Worm (Caenorhabditis elegans): ENCODE measurements around the gene K04G7.1.

K04G7.1 gene

DNA sequence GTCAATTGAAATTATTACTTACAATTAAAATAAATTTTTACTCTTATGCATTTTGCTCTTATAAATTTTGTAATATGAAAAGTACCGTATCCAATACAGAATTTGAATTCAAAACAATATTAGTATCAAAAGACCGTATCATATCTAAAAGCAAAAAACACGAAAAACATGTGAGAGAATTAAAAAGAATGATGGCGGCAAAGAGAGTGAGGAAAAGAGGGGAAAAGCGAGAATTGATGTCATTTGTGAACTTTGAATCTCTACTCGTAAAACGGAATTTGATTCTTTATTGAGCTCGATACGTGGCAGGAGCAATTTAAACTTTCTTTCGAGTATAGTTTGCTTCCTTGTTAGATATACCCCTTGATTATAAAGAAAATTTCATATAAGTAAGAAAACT is 8.0 kb upstream of the K04G7.1 start:
- TF ChIP-seq crh-2 (tag; optimal IDR thresholded peaks at IDR 0.05), result peak; percentile 50
- TF ChIP-seq skn-1 (tag; optimal IDR thresholded peaks at IDR 0.05), result peak; percentile 13
- no peak for TF ChIP-seq sma-3 (GFP tag; optimal IDR thresholded peaks at IDR 0.05)
- TF ChIP-seq sma-9 (GFP tag; optimal IDR thresholded peaks at IDR 0.05), result peak; percentile 40
- TF ChIP-seq sma-9 (tag; optimal IDR thresholded peaks at IDR 0.05), result no peak
- TF ChIP-seq unc-55 (GFP tag; optimal IDR thresholded peaks at IDR 0.05), result peak; percentile 28

- peak; percentile 35 for TF ChIP-seq lin-39 (tag; optimal IDR thresholded peaks at IDR 0.05)
- TF ChIP-seq nhr-6 (tag; optimal IDR thresholded peaks at IDR 0.05), result peak; percentile 96
- peak; percentile 64 for TF ChIP-seq ZK546.5 (tag; optimal IDR thresholded peaks at IDR 0.05)
- no peak for TF ChIP-seq skn-1 (tag; optimal IDR thresholded peaks at IDR 0.05)
- no peak for TF ChIP-seq dmd-4 (tag; optimal IDR thresholded peaks at IDR 0.05)
- no peak for TF ChIP-seq peb-1 (tag; optimal IDR thresholded peaks at IDR 0.05)
- peak; percentile 88 for TF ChIP-seq sma-3 (GFP tag; optimal IDR thresholded peaks at IDR 0.05)
- peak; percentile 97 for TF ChIP-seq C34F6.9 (tag; optimal IDR thresholded peaks at IDR 0.05)
- TF ChIP-seq lin-11 (tag; optimal IDR thresholded peaks at IDR 0.05), result peak; percentile 86
- no peak for TF ChIP-seq unc-39 (tag; optimal IDR thresholded peaks at IDR 0.05)
- peak; percentile 94 for TF ChIP-seq nhr-129 (tag; optimal IDR thresholded peaks at IDR 0.05)
- peak; percentile 93 for TF ChIP-seq zag-1 (tag; optimal IDR thresholded peaks at IDR 0.05)
- TF ChIP-seq ama-1 (optimal IDR thresholded peaks at IDR 0.05), result peak; percentile 79
- no peak for TF ChIP-seq aly-2 (tag; optimal IDR thresholded peaks at IDR 0.05)
- TF ChIP-seq alr-1 (tag; optimal IDR thresholded peaks at IDR 0.05), result no peak
- no peak for TF ChIP-seq nhr-23 (tag; optimal IDR thresholded peaks at IDR 0.05)
- peak; percentile 92 for TF ChIP-seq ztf-4 (tag; optimal IDR thresholded peaks at IDR 0.05)
- peak; percentile 52 for TF ChIP-seq unc-62 (GFP tag; optimal IDR thresholded peaks at IDR 0.05)
- TF ChIP-seq sma-9 (GFP tag; optimal IDR thresholded peaks at IDR 0.05), result peak; percentile 98
- peak; percentile 38 for TF ChIP-seq sma-9 (tag; optimal IDR thresholded peaks at IDR 0.05)
- peak; percentile 100 for TF ChIP-seq egl-27 (tag; optimal IDR thresholded peaks at IDR 0.05)
- peak; percentile 95 for TF ChIP-seq crh-2 (tag; optimal IDR thresholded peaks at IDR 0.05)
- TF ChIP-seq mbf-1 (tag; optimal IDR thresholded peaks at IDR 0.05), result no peak
- TF ChIP-seq snpc-4 (tag; optimal IDR thresholded peaks at IDR 0.05), result peak; percentile 76
- no peak for TF ChIP-seq nhr-12 (tag; optimal IDR thresholded peaks at IDR 0.05)
- no peak for TF ChIP-seq elt-1 (tag; optimal IDR thresholded peaks at IDR 0.05)
- peak; percentile 89 for TF ChIP-seq unc-55 (GFP tag; optimal IDR thresholded peaks at IDR 0.05)
- peak; percentile 77 for TF ChIP-seq gmeb-1 (tag; optimal IDR thresholded peaks at IDR 0.05)
- TF ChIP-seq nhr-21 (tag; optimal IDR thresholded peaks at IDR 0.05), result peak; percentile 93
- TF ChIP-seq blmp-1 (tag; optimal IDR thresholded peaks at IDR 0.05; ENCODE audit: insufficient read depth), result peak; percentile 49
- peak; percentile 75 for TF ChIP-seq nhr-10 (tag; optimal IDR thresholded peaks at IDR 0.05)
- TF ChIP-seq nhr-25 (tag; optimal IDR thresholded peaks at IDR 0.05), result peak; percentile 92
- TF ChIP-seq mab-5 (tag; optimal IDR thresholded peaks at IDR 0.05), result peak; percentile 84
- peak; percentile 98 to 99 for TF ChIP-seq mdl-1 (tag; optimal IDR thresholded peaks at IDR 0.05)
- TF ChIP-seq lsy-2 (tag; optimal IDR thresholded peaks at IDR 0.05), result peak; percentile 74 to 95
- peak; percentile 78 for TF ChIP-seq fos-1 (tag; optimal IDR thresholded peaks at IDR 0.05)
- peak; percentile 92 for TF ChIP-seq sem-4 (tag; optimal IDR thresholded peaks at IDR 0.05)
- peak; percentile 69 for TF ChIP-seq ztf-11 (tag; optimal IDR thresholded peaks at IDR 0.05)
- TF ChIP-seq Y55F3AM.14 (GFP tag; optimal IDR thresholded peaks at IDR 0.05), result peak; percentile 87
- TF ChIP-seq ceh-16 (tag; optimal IDR thresholded peaks at IDR 0.05), result peak; percentile 76
- no peak for TF ChIP-seq R02D3.7 (tag; optimal IDR thresholded peaks at IDR 0.05)
- peak; percentile 90 for TF ChIP-seq lin-13 (GFP tag; optimal IDR thresholded peaks at IDR 0.05)
- TF ChIP-seq ztf-1 (GFP tag; conservative IDR thresholded peaks at IDR 0.05), result no peak
- TF ChIP-seq nhr-237 (tag; optimal IDR thresholded peaks at IDR 0.05), result no peak
- no peak for TF ChIP-seq nhr-11 (tag; optimal IDR thresholded peaks at IDR 0.05)
- TF ChIP-seq F13H6.1 (tag; optimal IDR thresholded peaks at IDR 0.05), result peak; percentile 96
These were observed 6.9 kb upstream of the K04G7.1 start for ce11 chrIII:7155631-7156030.

Data from whole organism, L2 larva.